Worm (Caenorhabditis elegans) whole organism, L3 larva: ENCODE results near the gene Y55F3BR.6.

ENCODE experiments used
- ceh-82 ChIP-seq: fragments of 150-350 bp; optimal IDR thresholded peaks from 2 replicates; lab custom pipeline; 2014; ENCODE audit warnings: missing biosample characterization, missing genetic modification characterization
- elt-2 ChIP-seq: sonication (generic microtip); optimal IDR thresholded peaks from 2 replicates; lab custom pipeline; 2016; ENCODE audit warnings: missing genetic modification reagents, mild to moderate bottlenecking, missing genetic modification characterization, missing compliant biosample characterization
- mml-1 ChIP-seq: fragments of 150-350 bp; sonication (generic microtip); optimal IDR thresholded peaks from 3 replicates; lab custom pipeline; 2014; ENCODE audit warnings: missing biosample characterization, missing genetic modification characterization
- nhr-237 ChIP-seq: fragments of 150-350 bp; optimal IDR thresholded peaks from 2 replicates; lab custom pipeline; 2014; ENCODE audit warnings: missing biosample characterization, missing genetic modification characterization
- nhr-25 ChIP-seq: sonication (generic microtip); optimal IDR thresholded peaks from 2 replicates; lab custom pipeline; 2017; ENCODE audit warnings: missing biosample characterization, missing genetic modification characterization
- tbx-2 ChIP-seq: sonication (generic microtip); optimal IDR thresholded peaks from 2 replicates; lab custom pipeline; 2016; ENCODE audit warnings: mild to moderate bottlenecking, missing genetic modification characterization, missing compliant biosample characterization
- unc-39 ChIP-seq: sonication (generic microtip); optimal IDR thresholded peaks from 4 replicates; lab custom pipeline; 2017; ENCODE audit warnings: missing biosample characterization, missing genetic modification characterization
- unc-62 ChIP-seq: fragments of 150-350 bp; sonication (generic microtip); optimal IDR thresholded peaks from 4 replicates; lab custom pipeline; 2014; ENCODE audit warnings: missing biosample characterization, missing genetic modification reagents, missing genetic modification characterization
- ztf-11 ChIP-seq: fragments of 150-350 bp; optimal IDR thresholded peaks from 2 replicates; lab custom pipeline; 2014; ENCODE audit warnings: missing biosample characterization, missing genetic modification characterization

ce11 chrIV:801162-801561, 40.8 kb downstream of the Y55F3BR.6 start:
- TF ChIP-seq unc-62 (GFP tag; lab: Kevin White, UChicago) (no peak), unc-39 (tag; lab: Kevin White, UChicago) (no peak), nhr-237 (tag; lab: Kevin White, UChicago) (no peak), tbx-2 (tag; lab: Kevin White, UChicago) (no peak), mml-1 (tag; lab: Kevin White, UChicago) (no peak), ceh-82 (tag; lab: Kevin White, UChicago) (no peak), elt-2 (tag; lab: Kevin White, UChicago) (no peak), nhr-25 (tag; lab: Kevin White, UChicago) (no peak), ztf-11 (tag; lab: Kevin White, UChicago) (no peak)
